Worm (Caenorhabditis elegans): ENCODE data around the gene rpl-21.

DNA sequence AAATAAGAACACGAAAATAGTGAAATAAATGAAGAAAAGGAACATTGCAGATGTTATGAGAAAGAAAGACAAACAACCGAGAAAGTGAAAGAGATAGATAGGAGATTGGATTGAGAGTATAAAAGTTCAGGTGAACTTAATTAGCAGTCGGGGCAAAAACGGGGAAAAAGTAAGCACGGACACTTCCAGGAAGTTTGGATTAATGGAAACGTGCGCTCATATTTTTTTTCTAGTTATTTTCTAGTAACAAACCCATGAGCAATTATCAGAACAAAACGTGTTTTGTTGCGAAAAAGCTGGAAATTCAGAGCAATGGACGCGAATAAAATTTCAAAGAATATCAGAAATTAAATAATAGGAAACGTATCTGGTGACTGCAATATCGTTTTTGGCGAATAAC, 8.1 kb downstream of the rpl-21 start:
- no peak for TF ChIP-seq ama-1 (optimal IDR thresholded peaks at IDR 0.05)
- TF ChIP-seq pes-1 (GFP tag; IDR thresholded peaks at IDR 0.05): no peak
- TF ChIP-seq ceh-13 (GFP tag; optimal IDR thresholded peaks at IDR 0.05): no peak
- TF ChIP-seq flt-1 (GFP tag; IDR thresholded peaks at IDR 0.05): no peak

Measured in whole organism, early embryonic.